Worm (Caenorhabditis elegans) whole organism, young adult: ENCODE measurements around the gene F15E6.5.

Source experiments
- F55B11.4 ChIP-seq: sonication (generic microtip); optimal IDR thresholded peaks from 2 replicates; lab custom pipeline; 2016; ENCODE audit warnings: missing compliant biosample characterization, missing genetic modification characterization, borderline replicate concordance; ENCODE audit not compliant: insufficient read depth
- ceh-40 ChIP-seq: fragments of 200-800 bp; sonication (Bioruptor generic); IDR thresholded peaks from 2 replicates; pipeline ENCODE4 v1.3.6; 2022; ENCODE audit warnings: missing genetic modification characterization, missing compliant biosample characterization
- egrh-3 ChIP-seq: fragments of 200-800 bp; sonication (Bioruptor generic); IDR thresholded peaks from 2 replicates; pipeline ENCODE4 v1.3.6; 2022; ENCODE audit warnings: missing genetic modification reagents, missing genetic modification characterization, missing compliant biosample characterization
- him-1 ChIP-seq: sonication (generic microtip); optimal IDR thresholded peaks from 2 replicates; lab custom pipeline; 2016; ENCODE audit warnings: missing genotype, missing genetic modification reagents, missing genetic modification characterization, missing compliant biosample characterization
- mel-28 ChIP-seq: sonication (generic microtip); optimal IDR thresholded peaks from 2 replicates; lab custom pipeline; 2016; ENCODE audit warnings: borderline replicate concordance, mild to moderate bottlenecking, missing genetic modification characterization, missing compliant biosample characterization
- nhr-80 ChIP-seq: sonication (generic microtip); optimal IDR thresholded peaks from 2 replicates; lab custom pipeline; 2016; ENCODE audit warnings: missing genetic modification characterization, missing compliant biosample characterization
- pha-4 ChIP-seq: fragments of 150-350 bp; sonication (generic microtip); optimal IDR thresholded peaks from 2 replicates; lab custom pipeline; 2014; ENCODE audit warnings: missing biosample characterization, missing genetic modification reagents, missing genetic modification characterization
- rec-8 ChIP-seq, 2 experiments: sonication (generic microtip); optimal IDR thresholded peaks; 2 replicates each; lab custom pipeline; 2016; ENCODE audit warnings: mild to moderate bottlenecking in 2 of 2, missing genetic modification characterization in 2 of 2, missing genetic modification reagents in 2 of 2, missing genotype in 2 of 2, missing biosample characterization in 1 of 2, missing compliant biosample characterization in 1 of 2, moderate library complexity in 1 of 2
- snpc-1.3 ChIP-seq: sonication (generic microtip); optimal IDR thresholded peaks from 2 replicates; lab custom pipeline; 2017; ENCODE audit warnings: missing genetic modification characterization, mild to moderate bottlenecking, missing compliant biosample characterization, antibody characterized with exemption, moderate library complexity, missing genotype, missing genetic modification reagents; ENCODE audit not compliant: insufficient read depth
- tbp1 ChIP-seq: fragments of 200-800 bp; sonication (Bioruptor generic); optimal IDR thresholded peaks from 2 replicates; lab custom pipeline; 2018; ENCODE audit warnings: mild to moderate bottlenecking, missing genetic modification characterization, missing compliant biosample characterization

DNA sequence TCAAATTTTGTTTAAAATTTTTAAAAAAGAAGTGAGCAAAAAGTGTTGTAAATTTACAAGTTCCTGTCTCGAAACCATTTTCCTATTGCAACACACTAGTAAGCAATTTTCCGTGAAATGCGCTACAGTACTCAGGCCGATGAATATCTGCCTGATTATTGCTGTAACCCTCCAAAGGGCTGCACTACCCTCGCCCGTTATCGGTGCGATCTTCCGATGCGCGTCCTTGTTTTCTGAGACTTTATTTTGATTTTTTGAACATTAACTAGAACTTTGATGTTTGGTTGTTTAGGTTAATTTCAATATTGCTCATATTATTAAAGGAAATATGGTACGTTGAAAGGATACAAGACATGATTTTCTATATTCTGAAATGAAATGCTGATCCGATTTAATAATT is 48.9 kb downstream of the F15E6.5 start:
- no peak for TF ChIP-seq snpc-1.3 (tag; lab: Kevin White, UChicago)
- no peak for TF ChIP-seq rec-8 (tag; optimal IDR thresholded peaks at IDR 0.05; lab: Kevin White, UChicago)
- no peak for TF ChIP-seq him-1 (tag; lab: Kevin White, UChicago)
- TF ChIP-seq ceh-40 (GFP tag; lab: Robert Waterston, UW): no peak
- TF ChIP-seq egrh-3 (GFP tag; lab: Robert Waterston, UW): no peak
- TF ChIP-seq pha-4 (tag; lab: Kevin White, UChicago): no peak
- TF ChIP-seq mel-28 (tag; lab: Kevin White, UChicago): no peak
- no peak for TF ChIP-seq tbp1 (GFP tag; lab: Kevin White, UChicago)
- TF ChIP-seq F55B11.4 (tag; lab: Kevin White, UChicago): no peak
- TF ChIP-seq nhr-80: no peak
